Worm (Caenorhabditis elegans) whole organism, L1 larva: ENCODE measurements around the gene bus-8B.

Experiments used
- C16A3.4 ChIP-seq: fragments of 150-350 bp; optimal IDR thresholded peaks from 2 replicates; lab custom pipeline; 2014; ENCODE audit warnings: missing biosample characterization, missing genetic modification characterization
- F16B12.6 ChIP-seq: fragments of 150-350 bp; optimal IDR thresholded peaks from 2 replicates; lab custom pipeline; 2014; ENCODE audit warnings: missing biosample characterization, missing genetic modification characterization
- Y116A8C.19 ChIP-seq: sonication (generic microtip); optimal IDR thresholded peaks from 2 replicates; lab custom pipeline; 2016; ENCODE audit warnings: missing compliant biosample characterization, missing genetic modification characterization, borderline replicate concordance
- aha-1 ChIP-seq: fragments of 150-350 bp; optimal IDR thresholded peaks from 2 replicates; lab custom pipeline; 2014; ENCODE audit warnings: missing biosample characterization, missing genetic modification characterization
- blmp-1 ChIP-seq: fragments of 150-350 bp; optimal IDR thresholded peaks from 2 replicates; lab custom pipeline; 2014; ENCODE audit warnings: missing biosample characterization, missing genetic modification characterization
- ceh-8 ChIP-seq: fragments of 200-800 bp; sonication (Bioruptor generic); optimal IDR thresholded peaks from 2 replicates; lab custom pipeline; 2018; ENCODE audit warnings: mild to moderate bottlenecking, missing genetic modification characterization, moderate library complexity, missing compliant biosample characterization
- ceh-88 ChIP-seq: fragments of 200-800 bp; sonication (Bioruptor generic); IDR thresholded peaks from 2 replicates; pipeline ENCODE4 v1.3.6; 2022; ENCODE audit warnings: missing genetic modification characterization, missing compliant biosample characterization
- ces-1 ChIP-seq: fragments of 150-350 bp; optimal IDR thresholded peaks from 2 replicates; lab custom pipeline; 2014; ENCODE audit warnings: missing biosample characterization, missing genetic modification reagents, missing genetic modification characterization
- dsc-1 ChIP-seq: sonication (generic microtip); optimal IDR thresholded peaks from 2 replicates; lab custom pipeline; 2016; ENCODE audit warnings: mild to moderate bottlenecking, missing genetic modification characterization, missing compliant biosample characterization
- efl-1 ChIP-seq, 4 experiments: fragments of 150-350 bp; optimal IDR thresholded peaks in 3 of 4; peaks in 1 of 4; 1 replicate in 1 of 4; 2 replicates in 3 of 4; lab custom pipeline; 2014; ENCODE audit warnings: missing biosample characterization in 2 of 4, missing genetic modification characterization in 2 of 4, missing genetic modification reagents in 2 of 4
- elt-2 ChIP-seq: sonication (generic microtip); optimal IDR thresholded peaks from 2 replicates; lab custom pipeline; 2016; ENCODE audit warnings: missing genetic modification characterization, mild to moderate bottlenecking, inconsistent platforms, missing compliant biosample characterization, missing genetic modification reagents
- fkh-4 ChIP-seq: sonication (generic microtip); optimal IDR thresholded peaks from 2 replicates; lab custom pipeline; 2016; ENCODE audit warnings: missing compliant biosample characterization, missing genetic modification characterization, borderline replicate concordance
- fkh-8 ChIP-seq: sonication (generic microtip); optimal IDR thresholded peaks from 2 replicates; lab custom pipeline; 2016; ENCODE audit warnings: mild to moderate bottlenecking, missing genetic modification characterization, missing compliant biosample characterization
- grh-1 ChIP-seq: fragments of 200-800 bp; sonication (Bioruptor generic); IDR thresholded peaks from 2 replicates; pipeline ENCODE4 v1.3.6; 2022; ENCODE audit warnings: missing genetic modification reagents, missing genetic modification characterization, missing compliant biosample characterization
- hpl-2 ChIP-seq: fragments of 150-350 bp; optimal IDR thresholded peaks from 2 replicates; lab custom pipeline; 2014; ENCODE audit warnings: missing biosample characterization, missing genetic modification reagents, missing genetic modification characterization
- irx-1 ChIP-seq: sonication (generic microtip); optimal IDR thresholded peaks from 2 replicates; lab custom pipeline; 2016; ENCODE audit warnings: missing genetic modification characterization, missing compliant biosample characterization
- jun-1 ChIP-seq: fragments of 150-350 bp; optimal IDR thresholded peaks from 2 replicates; lab custom pipeline; 2014; ENCODE audit warnings: missing biosample characterization, missing genetic modification reagents, missing genetic modification characterization
- lin-13 ChIP-seq: fragments of 150-350 bp; optimal IDR thresholded peaks from 2 replicates; lab custom pipeline; 2014; ENCODE audit warnings: missing biosample characterization, missing genetic modification reagents, missing genetic modification characterization
- lin-14 ChIP-seq: fragments of 200-800 bp; sonication (Bioruptor generic); optimal IDR thresholded peaks from 2 replicates; lab custom pipeline; 2018; ENCODE audit warnings: mild to moderate bottlenecking, missing genetic modification characterization, moderate library complexity, missing compliant biosample characterization
- lin-35 ChIP-seq, 2 experiments: fragments of 150-350 bp; optimal IDR thresholded peaks; 2 replicates each; lab custom pipeline; 2014; ENCODE audit warnings: missing biosample characterization in 2 of 2, missing genetic modification characterization in 2 of 2, missing genetic modification reagents in 2 of 2
- lin-39 ChIP-seq: fragments of 150-350 bp; optimal IDR thresholded peaks from 2 replicates; lab custom pipeline; 2014; ENCODE audit warnings: missing biosample characterization, missing genetic modification reagents, missing genetic modification characterization
- lsy-2 ChIP-seq, 2 experiments: fragments of 150-350 bp; optimal IDR thresholded peaks; 2 replicates each; lab custom pipeline; 2014; ENCODE audit warnings: missing biosample characterization in 2 of 2, missing genetic modification characterization in 2 of 2
- mdl-1 ChIP-seq, 2 experiments: fragments of 150-350 bp; optimal IDR thresholded peaks; 2 replicates each; lab custom pipeline; 2014 to 2017; ENCODE audit warnings: missing biosample characterization in 2 of 2, missing genetic modification characterization in 2 of 2, inconsistent platforms in 1 of 2
- mef-2 ChIP-seq: fragments of 150-350 bp; optimal IDR thresholded peaks from 2 replicates; lab custom pipeline; 2014; ENCODE audit warnings: missing biosample characterization, missing genetic modification characterization
- mep-1 ChIP-seq: fragments of 150-350 bp; optimal IDR thresholded peaks from 2 replicates; lab custom pipeline; 2014; ENCODE audit warnings: missing biosample characterization, missing genetic modification characterization
- nhr-11 ChIP-seq: fragments of 150-350 bp; optimal IDR thresholded peaks from 2 replicates; lab custom pipeline; 2014; ENCODE audit warnings: missing biosample characterization, missing genetic modification characterization
- nhr-12 ChIP-seq: sonication (generic microtip); optimal IDR thresholded peaks from 2 replicates; lab custom pipeline; 2017; ENCODE audit warnings: missing biosample characterization, missing genetic modification characterization
- nhr-19 ChIP-seq: fragments of 200-800 bp; sonication (Bioruptor generic); conservative IDR thresholded peaks from 2 replicates; pipeline ENCODE4 v1.3.6; 2022; ENCODE audit warnings: missing genetic modification characterization, missing compliant biosample characterization
- nhr-20 ChIP-seq: sonication (generic microtip); optimal IDR thresholded peaks from 2 replicates; lab custom pipeline; 2016; ENCODE audit warnings: mild to moderate bottlenecking, missing genetic modification characterization, missing compliant biosample characterization
- nhr-71 ChIP-seq: sonication (generic microtip); optimal IDR thresholded peaks from 2 replicates; lab custom pipeline; 2016; ENCODE audit warnings: mild to moderate bottlenecking, missing genetic modification characterization, moderate library complexity, missing compliant biosample characterization
- nhr-76 ChIP-seq: sonication (generic microtip); optimal IDR thresholded peaks from 2 replicates; lab custom pipeline; 2017; ENCODE audit warnings: missing biosample characterization, missing genetic modification characterization
- nhr-77 ChIP-seq: fragments of 150-350 bp; optimal IDR thresholded peaks from 2 replicates; lab custom pipeline; 2014; ENCODE audit warnings: missing biosample characterization, missing genetic modification characterization
- nhr-84 ChIP-seq: sonication (generic microtip); optimal IDR thresholded peaks from 2 replicates; lab custom pipeline; 2017; ENCODE audit warnings: missing biosample characterization, missing genetic modification characterization
- nhr-85 ChIP-seq: sonication (generic microtip); peaks from one replicate; lab custom pipeline; 2016; ENCODE audit warnings: missing genetic modification characterization, inconsistent platforms, missing compliant biosample characterization
- nhr-90 ChIP-seq: sonication (generic microtip); optimal IDR thresholded peaks from 2 replicates; lab custom pipeline; 2016; ENCODE audit warnings: mild to moderate bottlenecking, missing genetic modification characterization, missing compliant biosample characterization; ENCODE audit not compliant: poor library complexity
- pax-3 ChIP-seq: fragments of 200-800 bp; sonication (Bioruptor generic); optimal IDR thresholded peaks from 2 replicates; lab custom pipeline; 2018; ENCODE audit warnings: mild to moderate bottlenecking, missing genetic modification characterization, moderate library complexity, missing compliant biosample characterization
- pqm-1 ChIP-seq: sonication (generic microtip); optimal IDR thresholded peaks from 3 replicates; lab custom pipeline; 2017; ENCODE audit warnings: missing biosample characterization, missing genetic modification characterization
- rnt-1 ChIP-seq: sonication (generic microtip); optimal IDR thresholded peaks from 2 replicates; lab custom pipeline; 2016; ENCODE audit warnings: mild to moderate bottlenecking, missing genetic modification characterization, moderate library complexity, missing compliant biosample characterization
- sptf-1 ChIP-seq: fragments of 150-350 bp; optimal IDR thresholded peaks from 2 replicates; lab custom pipeline; 2014; ENCODE audit warnings: missing biosample characterization, missing genetic modification characterization
- sup-37 ChIP-seq: fragments of 200-800 bp; sonication (Bioruptor generic); optimal IDR thresholded peaks from 2 replicates; lab custom pipeline; 2018; ENCODE audit warnings: mild to moderate bottlenecking, missing genetic modification characterization, missing compliant biosample characterization
- tlp-1 ChIP-seq: fragments of 150-350 bp; optimal IDR thresholded peaks from 2 replicates; lab custom pipeline; 2014; ENCODE audit warnings: missing biosample characterization, missing genetic modification characterization
- zip-4 ChIP-seq: fragments of 200-800 bp; sonication (Bioruptor generic); optimal IDR thresholded peaks from 2 replicates; lab custom pipeline; 2018; ENCODE audit warnings: mild to moderate bottlenecking, missing genetic modification characterization, moderate library complexity, missing compliant biosample characterization

bus-8B gene

ce11 chrX:5455107-5455506 is 38.0 kb upstream of the bus-8B start (continued):
- no peak for TF ChIP-seq sptf-1 (tag; lab: Kevin White, UChicago)

- TF ChIP-seq Y116A8C.19 = no peak
- TF ChIP-seq sup-37 (GFP tag; lab: Kevin White, UChicago) = no peak
- no peak for TF ChIP-seq F16B12.6 (tag; lab: Kevin White, UChicago)
- TF ChIP-seq blmp-1 (tag; lab: Kevin White, UChicago) = peak; percentile 52
- no peak for TF ChIP-seq lin-39
Observed at ce11 chrX:5457184-5457583, 35.9 kb upstream of the bus-8B start.

ce11 chrX:5458043-5458442 is 35.1 kb upstream of the bus-8B start:
- TF ChIP-seq efl-1 (optimal IDR thresholded peaks at IDR 0.05; lab: Kevin White, UChicago) (no peak), efl-1 (GFP tag; optimal IDR thresholded peaks at IDR 0.05 in 1 of 2; lab: Kevin White, UChicago) (peak in 1 of 2 experiments; percentile 65), nhr-77 (no peak)

- no peak for TF ChIP-seq nhr-12 (tag; lab: Kevin White, UChicago)
- TF ChIP-seq hpl-2 = no peak
- TF ChIP-seq efl-1 (optimal IDR thresholded peaks at IDR 0.05; lab: Kevin White, UChicago) = no peak
- TF ChIP-seq efl-1 (GFP tag; optimal IDR thresholded peaks at IDR 0.05 in 1 of 2; lab: Kevin White, UChicago) = peak in 1 of 2 experiments; percentile 43
- TF ChIP-seq nhr-84 (tag; lab: Kevin White, UChicago) = no peak
- TF ChIP-seq mef-2 (tag; lab: Kevin White, UChicago) = no peak
- no peak for TF ChIP-seq elt-2
- TF ChIP-seq mdl-1 (tag; optimal IDR thresholded peaks at IDR 0.05; lab: Kevin White, UChicago) = no peak
Observed at ce11 chrX:5458750-5459149, 34.4 kb upstream of the bus-8B start.

- TF ChIP-seq nhr-76 (no peak), lsy-2 (tag; optimal IDR thresholded peaks at IDR 0.05; lab: Kevin White, UChicago) (no peak), lin-35 (GFP tag; optimal IDR thresholded peaks at IDR 0.05; lab: Kevin White, UChicago) (no peak), grh-1 (GFP tag; lab: Robert Waterston, UW) (no peak), aha-1 (no peak), lin-13 (GFP tag; lab: Kevin White, UChicago) (no peak), ceh-8 (no peak), mep-1 (tag; lab: Kevin White, UChicago) (no peak), Y116A8C.19 (no peak)
Observed at ce11 chrX:5460930-5461329, 32.2 kb upstream of the bus-8B start, which contains the start of gene ddr-1. ddr-1 (plus strand) TSS chrX:5461230.

- no peak for TF ChIP-seq pqm-1 (tag; lab: Kevin White, UChicago)
- TF ChIP-seq elt-2 = peak; percentile 71
Observed at ce11 chrX:5465631-5466030, 27.5 kb upstream of the bus-8B start.

ce11 chrX:5466149-5466548 is 27.0 kb upstream of the bus-8B start:
- no peak for TF ChIP-seq elt-2
- no peak for TF ChIP-seq zip-4 (GFP tag; lab: Kevin White, UChicago)
- TF ChIP-seq tlp-1 (tag; lab: Kevin White, UChicago) = no peak
- TF ChIP-seq fkh-8 (tag; lab: Kevin White, UChicago) = no peak
- TF ChIP-seq irx-1 (tag; lab: Kevin White, UChicago) = no peak
- TF ChIP-seq grh-1 (GFP tag; lab: Robert Waterston, UW) = no peak
- no peak for TF ChIP-seq mdl-1 (tag; optimal IDR thresholded peaks at IDR 0.05; lab: Kevin White, UChicago)
- peak; percentile 26 for TF ChIP-seq lin-14 (GFP tag; lab: Kevin White, UChicago)
- no peak for TF ChIP-seq C16A3.4 (tag; lab: Kevin White, UChicago)
- TF ChIP-seq nhr-11 = no peak
- TF ChIP-seq nhr-90 (tag; lab: Kevin White, UChicago) = peak; percentile 9
- TF ChIP-seq jun-1 = no peak
- TF ChIP-seq ceh-88 (GFP tag; lab: Robert Waterston, UW) = no peak
- TF ChIP-seq ces-1 = no peak
- TF ChIP-seq nhr-71 (tag; lab: Kevin White, UChicago) = peak; percentile 3
- TF ChIP-seq sup-37 (GFP tag; lab: Kevin White, UChicago) = no peak
- no peak for TF ChIP-seq pax-3 (tag; lab: Kevin White, UChicago)
- no peak for TF ChIP-seq rnt-1 (tag; lab: Kevin White, UChicago)
- no peak for TF ChIP-seq lin-13 (GFP tag; lab: Kevin White, UChicago)
- TF ChIP-seq nhr-20 (tag; lab: Kevin White, UChicago) = peak; percentile 46
- 0 out of 2 replicates have a peak, but pooled peaks have one; percentile 3 for TF ChIP-seq nhr-19 (GFP tag; lab: Robert Waterston, UW)
- peak; percentile 85 for TF ChIP-seq nhr-85 (tag; lab: Kevin White, UChicago)
- TF ChIP-seq fkh-4 (tag; lab: Kevin White, UChicago) = no peak
- no peak for TF ChIP-seq dsc-1 (tag; lab: Kevin White, UChicago)
